Worm (Caenorhabditis elegans): ENCODE results near the gene K04C2.3.

ce11 chrIII:6914840-6915239 lies 42.0 kb downstream of the K04C2.3 start:
- TF ChIP-seq him-1 (tag; optimal IDR thresholded peaks at IDR 0.05) (no peak), W03F9.2 (tag; optimal IDR thresholded peaks at IDR 0.05) (no peak), dao-5 (tag; optimal IDR thresholded peaks at IDR 0.05) (no peak)
